Fruit fly (Drosophila melanogaster) whole organism, adult: ENCODE results near the gene CSN3.

ENCODE experiments used
- CG11617 ChIP-seq: fragments of 200-800 bp; sonication (Bioruptor generic); optimal IDR thresholded peaks from 2 replicates; lab custom pipeline; 2017; ENCODE audit warnings: mild to moderate bottlenecking, missing biosample characterization, missing genetic modification reagents, missing genetic modification characterization
- CG12768 ChIP-seq: fragments of 200-800 bp; sonication (Bioruptor generic); optimal IDR thresholded peaks from 2 replicates; lab custom pipeline; 2017; ENCODE audit warnings: missing biosample characterization, missing genetic modification characterization, mild to moderate bottlenecking, moderate library complexity, missing genetic modification reagents
- CG14711 ChIP-seq: fragments of 200-800 bp; sonication (Bioruptor generic); optimal IDR thresholded peaks from 2 replicates; lab custom pipeline; 2018; ENCODE audit warnings: missing biosample characterization, mild to moderate bottlenecking, missing genetic modification characterization, moderate library complexity
- CG1620 ChIP-seq: fragments of 200-800 bp; sonication (Bioruptor generic); optimal IDR thresholded peaks from 2 replicates; lab custom pipeline; 2016; ENCODE audit warnings: missing biosample characterization, missing genetic modification characterization
- CG33017 ChIP-seq: fragments of 200-800 bp; sonication (Bioruptor generic); optimal IDR thresholded peaks from 2 replicates; lab custom pipeline; 2018; ENCODE audit warnings: missing biosample characterization, mild to moderate bottlenecking, missing genetic modification characterization, moderate library complexity
- CG5204 ChIP-seq: fragments of 200-800 bp; sonication (Bioruptor generic); optimal IDR thresholded peaks from 2 replicates; lab custom pipeline; 2016; ENCODE audit warnings: missing biosample characterization, missing genetic modification characterization
- CG7045 ChIP-seq: fragments of 200-800 bp; sonication (Bioruptor generic); optimal IDR thresholded peaks from 2 replicates; lab custom pipeline; 2017; ENCODE audit warnings: missing biosample characterization, mild to moderate bottlenecking, missing genetic modification characterization
- CG7101 ChIP-seq: fragments of 200-800 bp; sonication (Bioruptor generic); optimal IDR thresholded peaks from 2 replicates; lab custom pipeline; 2018; ENCODE audit warnings: missing biosample characterization, mild to moderate bottlenecking, missing genetic modification characterization, moderate library complexity
- Clk ChIP-seq: fragments of 200-800 bp; sonication (Bioruptor generic); optimal IDR thresholded peaks from 2 replicates; lab custom pipeline; 2017; ENCODE audit warnings: missing biosample characterization, missing genetic modification characterization
- Crg-1 ChIP-seq: fragments of 200-800 bp; sonication (Bioruptor generic); optimal IDR thresholded peaks from 2 replicates; lab custom pipeline; 2016; ENCODE audit warnings: missing biosample characterization, missing genetic modification characterization
- Hr96 ChIP-seq: fragments of 200-800 bp; sonication (Bioruptor generic); optimal IDR thresholded peaks from 2 replicates; lab custom pipeline; 2016; ENCODE audit warnings: missing biosample characterization, missing genetic modification characterization
- Mnt ChIP-seq: fragments of 200-800 bp; sonication (Bioruptor generic); optimal IDR thresholded peaks from 2 replicates; lab custom pipeline; 2016; ENCODE audit warnings: missing biosample characterization, mild to moderate bottlenecking, missing genetic modification characterization
- bab1 ChIP-seq: fragments of 200-800 bp; sonication (Bioruptor generic); optimal IDR thresholded peaks from 3 replicates; lab custom pipeline; 2019; ENCODE audit warnings: missing biosample characterization, mild to moderate bottlenecking, missing genetic modification characterization, moderate library complexity
- cic ChIP-seq: fragments of 200-800 bp; sonication (Bioruptor generic); optimal IDR thresholded peaks from 2 replicates; lab custom pipeline; 2017; ENCODE audit warnings: missing biosample characterization, mild to moderate bottlenecking, missing genetic modification characterization, moderate library complexity
- cnc ChIP-seq, 2 experiments: fragments of >200 bp; optimal IDR thresholded peaks; 2 replicates each; lab custom pipeline; 2017
- kay ChIP-seq: fragments of 200-800 bp; sonication (Bioruptor generic); peaks from one replicate; lab custom pipeline; 2016; ENCODE audit warnings: missing biosample characterization, missing genetic modification characterization, borderline replicate concordance
- ovo ChIP-seq: fragments of 200-800 bp; sonication (Bioruptor generic); optimal IDR thresholded peaks from 2 replicates; lab custom pipeline; 2016; ENCODE audit warnings: missing biosample characterization, missing genetic modification characterization
- pad ChIP-seq: fragments of 200-800 bp; sonication (Bioruptor generic); optimal IDR thresholded peaks from 3 replicates; lab custom pipeline; 2017; ENCODE audit warnings: missing biosample characterization, missing genetic modification characterization, mild to moderate bottlenecking, moderate library complexity, missing genetic modification reagents
- tj ChIP-seq: fragments of 200-800 bp; sonication (Bioruptor generic); optimal IDR thresholded peaks from 3 replicates; lab custom pipeline; 2017; ENCODE audit warnings: missing biosample characterization, mild to moderate bottlenecking, missing genetic modification characterization, moderate library complexity
- toe ChIP-seq: fragments of 200-800 bp; sonication (Bioruptor generic); optimal IDR thresholded peaks from 2 replicates; lab custom pipeline; 2016; ENCODE audit warnings: missing biosample characterization, missing genetic modification characterization

CSN3 gene

DNA sequence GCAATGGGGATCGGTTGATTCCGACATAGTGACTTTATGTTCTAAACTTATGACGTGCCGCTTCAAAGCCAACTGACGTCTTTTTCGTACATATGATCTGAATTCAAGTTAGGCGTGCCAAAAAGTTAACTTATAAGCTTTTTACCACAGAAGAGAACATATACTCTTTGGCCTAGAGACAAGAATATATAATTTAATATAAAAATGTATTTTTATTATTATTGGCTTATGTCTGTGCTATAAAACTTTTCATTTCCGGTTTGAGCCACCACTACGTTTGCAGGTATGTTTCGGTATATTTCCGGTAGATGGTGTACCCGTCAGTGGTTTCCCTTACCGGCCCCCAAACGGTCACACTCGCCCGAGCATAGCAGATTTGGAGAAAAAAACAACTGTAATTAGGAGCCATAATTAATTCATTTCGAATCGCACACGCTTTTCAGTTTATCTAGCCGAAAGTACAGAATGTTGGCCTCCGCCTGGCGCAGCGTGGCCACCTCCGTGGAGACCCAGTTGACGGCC is 43.0 kb downstream of the CSN3 start, which contains the start of the genes CG3698 and tzn:
Gene CG3698, minus strand, starts transcription at position 51 of the 522 bp plus-strand sequence.
Gene tzn, plus strand, starts transcription at position 321 of the 522 bp plus-strand sequence.
- TF ChIP-seq kay (GFP tag; lab: Kevin White, UChicago) (no peak), CG33017 (tag; lab: Kevin White, UChicago) (peak; percentile 74), ovo (GFP tag; lab: Kevin White, UChicago) (peak; percentile 92), pad (peak; percentile 81), CG7045 (GFP tag; lab: Kevin White, UChicago) (peak; percentile 85), CG1620 (peak; percentile 88), CG11617 (peak; percentile 89), CG5204 (GFP tag; lab: Kevin White, UChicago) (no peak), CG12768 (GFP tag; lab: Kevin White, UChicago) (peak; percentile 68), CG14711 (peak; percentile 67), Mnt (GFP tag; lab: Kevin White, UChicago) (peak; percentile 72), bab1 (GFP tag; lab: Kevin White, UChicago) (peak; percentile 92), toe (peak; percentile 81), tj (peak; percentile 67), Hr96 (GFP tag; lab: Kevin White, UChicago) (peak; percentile 76), cic (GFP tag; lab: Kevin White, UChicago) (peak; percentile 46), CG7101 (peak; percentile 87), Crg-1 (peak; percentile 91), cnc (optimal IDR thresholded peaks at IDR 0.05; lab: Kevin White, UChicago) (no peak), Clk (peak; percentile 48)

DNA sequence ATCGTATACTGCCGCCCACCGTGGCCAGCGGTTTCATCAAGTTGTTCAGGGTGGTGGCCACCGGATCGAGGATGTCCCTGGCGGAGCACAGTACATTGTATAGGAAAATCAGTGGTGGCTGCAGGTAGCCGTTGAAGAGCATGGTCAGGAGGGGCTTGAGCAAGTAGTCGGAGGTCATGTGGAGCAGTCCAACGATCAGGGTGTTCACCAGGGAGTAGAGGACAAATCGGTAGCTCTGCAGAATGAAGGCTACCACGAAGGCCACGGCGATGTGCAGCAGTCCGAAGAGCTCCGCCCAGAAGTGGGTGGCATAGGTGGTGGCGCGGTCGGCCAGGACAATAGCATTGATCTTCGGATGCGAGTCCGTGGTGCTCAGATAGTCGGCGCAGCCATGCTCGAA is 44.0 kb downstream of the CSN3 start:
- TF ChIP-seq cic (GFP tag; lab: Kevin White, UChicago), result no peak
- no peak for TF ChIP-seq ovo (GFP tag; lab: Kevin White, UChicago)
- no peak for TF ChIP-seq tj
- no peak for TF ChIP-seq Hr96 (GFP tag; lab: Kevin White, UChicago)
- TF ChIP-seq toe, result no peak
- TF ChIP-seq CG11617, result no peak
- no peak for TF ChIP-seq CG14711
- no peak for TF ChIP-seq CG7101
- TF ChIP-seq pad, result no peak

DNA sequence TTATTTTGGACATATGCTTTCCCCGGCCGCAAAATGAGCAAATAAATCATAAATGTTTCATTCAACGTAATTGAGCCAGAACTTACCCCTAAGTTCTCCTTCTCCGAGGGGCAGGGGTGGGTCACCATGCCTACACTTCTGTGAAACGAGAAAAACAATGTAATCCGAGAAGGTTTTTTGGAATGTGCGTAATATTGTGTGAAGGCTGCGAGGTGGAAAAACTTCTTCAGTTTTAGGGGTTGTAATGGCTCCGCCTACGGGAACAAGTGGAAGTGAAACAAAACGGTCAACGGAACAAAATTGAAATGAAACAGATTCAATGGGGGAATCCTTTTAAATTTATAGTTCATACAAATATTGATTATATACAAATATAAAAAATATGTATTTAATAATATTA is 44.6 kb downstream of the CSN3 start:
- no peak for TF ChIP-seq ovo (GFP tag; lab: Kevin White, UChicago)
- TF ChIP-seq CG1620, result no peak
- no peak for TF ChIP-seq CG12768 (GFP tag; lab: Kevin White, UChicago)
- no peak for TF ChIP-seq CG5204 (GFP tag; lab: Kevin White, UChicago)
- no peak for TF ChIP-seq kay (GFP tag; lab: Kevin White, UChicago)
- TF ChIP-seq toe, result no peak
- TF ChIP-seq tj, result no peak
- TF ChIP-seq CG11617, result no peak
- no peak for TF ChIP-seq cnc (optimal IDR thresholded peaks at IDR 0.05; lab: Kevin White, UChicago)
- no peak for TF ChIP-seq CG7101
- TF ChIP-seq Hr96 (GFP tag; lab: Kevin White, UChicago), result no peak
- TF ChIP-seq Crg-1, result no peak
- TF ChIP-seq Clk, result no peak
- TF ChIP-seq bab1 (GFP tag; lab: Kevin White, UChicago), result no peak
- no peak for TF ChIP-seq CG14711
- no peak for TF ChIP-seq pad
- TF ChIP-seq cic (GFP tag; lab: Kevin White, UChicago), result no peak
- no peak for TF ChIP-seq CG33017 (tag; lab: Kevin White, UChicago)

DNA sequence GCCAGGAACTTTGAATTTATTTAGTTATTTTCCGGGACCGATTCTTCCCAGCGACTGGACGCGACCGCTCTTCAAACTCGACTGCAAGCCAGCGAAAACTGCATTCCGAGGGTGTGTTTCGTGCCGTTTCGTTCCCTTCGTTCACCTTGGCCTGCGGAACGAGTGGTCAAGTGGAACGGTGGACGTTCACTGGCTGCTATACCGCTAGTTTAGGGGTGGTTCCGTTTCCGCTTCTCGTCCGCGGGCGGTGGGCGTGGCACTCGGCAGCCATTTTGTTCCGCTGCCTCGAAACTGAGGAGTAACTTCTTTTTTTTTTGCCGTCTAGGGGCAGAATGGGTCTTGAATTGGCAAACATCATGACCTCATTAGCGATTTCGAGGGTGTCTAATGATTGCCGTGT is 48.7 kb downstream of the CSN3 start, which contains the start of gene Six4:
Gene Six4, minus strand, starts transcription at position 85 of the 400 bp plus-strand sequence.
- TF ChIP-seq CG11617, result peak; percentile 41
- TF ChIP-seq Clk, result no peak
- TF ChIP-seq ovo (GFP tag; lab: Kevin White, UChicago), result peak; percentile 13
- TF ChIP-seq pad, result peak; percentile 34
- peak; percentile 62 for TF ChIP-seq tj
- no peak for TF ChIP-seq CG5204 (GFP tag; lab: Kevin White, UChicago)
- TF ChIP-seq CG7045 (GFP tag; lab: Kevin White, UChicago), result no peak
- TF ChIP-seq Crg-1, result peak; percentile 20
- TF ChIP-seq CG7101, result peak; percentile 10
- TF ChIP-seq Mnt (GFP tag; lab: Kevin White, UChicago), result peak; percentile 22
- TF ChIP-seq Hr96 (GFP tag; lab: Kevin White, UChicago), result peak; percentile 29
- peak; percentile 43 for TF ChIP-seq bab1 (GFP tag; lab: Kevin White, UChicago)

DNA sequence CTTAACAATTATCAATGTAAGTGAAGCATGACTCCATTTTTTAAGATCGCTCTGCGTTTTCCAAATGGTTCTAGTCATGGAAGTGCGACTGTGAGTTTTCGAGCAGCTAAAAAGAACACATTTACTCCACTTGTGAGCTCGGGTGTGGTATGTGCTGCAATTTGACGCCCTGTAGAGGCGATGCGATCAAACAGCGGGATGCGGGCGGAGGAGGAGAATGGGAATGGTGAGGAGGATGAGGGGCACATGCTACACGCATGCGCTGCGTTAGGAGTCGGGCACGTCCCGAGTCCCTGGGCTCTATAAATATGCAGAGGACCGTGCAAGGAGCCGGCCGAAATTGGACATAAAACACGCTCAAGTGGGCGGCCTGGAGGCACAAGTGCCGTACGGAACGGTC is 52.1 kb downstream of the CSN3 start:
- TF ChIP-seq CG14711 (no peak), Clk (no peak), bab1 (GFP tag; lab: Kevin White, UChicago) (no peak), CG12768 (GFP tag; lab: Kevin White, UChicago) (no peak), tj (no peak)
